Worm (Caenorhabditis elegans) whole organism, young adult: Measurements from ENCODE around the gene best-19.
A peak's percentile ranks its signal among the peaks of the same experiment; 100 is the strongest.

ENCODE experiments used
- aptf-3 ChIP-seq: fragments of 200-800 bp; sonication (Bioruptor generic); IDR thresholded peaks from 2 replicates; pipeline ENCODE4 v1.3.6; 2022; ENCODE audit warnings: missing genetic modification characterization, missing compliant biosample characterization
- atf-7 ChIP-seq: sonication (generic microtip); optimal IDR thresholded peaks from 2 replicates; lab custom pipeline; 2017; ENCODE audit warnings: mild to moderate bottlenecking, missing genetic modification characterization, missing compliant biosample characterization
- ceh-27 ChIP-seq: fragments of 200-800 bp; sonication (Bioruptor generic); optimal IDR thresholded peaks from 2 replicates; lab custom pipeline; 2018; ENCODE audit warnings: mild to moderate bottlenecking, missing genetic modification characterization, moderate library complexity, missing compliant biosample characterization
- egl-18 ChIP-seq: fragments of 200-800 bp; sonication (Bioruptor generic); IDR thresholded peaks from 2 replicates; pipeline ENCODE4 v1.3.6; 2022; ENCODE audit warnings: missing genetic modification reagents, missing genetic modification characterization, missing compliant biosample characterization
- ets-4 ChIP-seq: fragments of 200-800 bp; sonication (Bioruptor generic); optimal IDR thresholded peaks from 2 replicates; lab custom pipeline; 2018; ENCODE audit warnings: mild to moderate bottlenecking, missing genetic modification characterization, missing compliant biosample characterization
- fkh-3 ChIP-seq: sonication (generic microtip); optimal IDR thresholded peaks from 2 replicates; lab custom pipeline; 2016; ENCODE audit warnings: mild to moderate bottlenecking, missing genetic modification characterization, missing compliant biosample characterization
- let-526 ChIP-seq: fragments of 200-800 bp; sonication (Bioruptor generic); IDR thresholded peaks from 2 replicates; pipeline ENCODE4 v1.3.6; 2022; ENCODE audit warnings: missing genetic modification reagents, missing genetic modification characterization, missing compliant biosample characterization
- let-607 ChIP-seq, 2 experiments: fragments of 200-800 bp in 1 of 2; sonication (Bioruptor generic) in 1 of 2; sonication (generic microtip) in 1 of 2; optimal IDR thresholded peaks; 2 replicates each; lab custom pipeline; 2016 to 2018; ENCODE audit warnings: mild to moderate bottlenecking in 2 of 2, missing compliant biosample characterization in 2 of 2, missing genetic modification characterization in 2 of 2, moderate library complexity in 2 of 2, missing genotype in 1 of 2
- lin-26 ChIP-seq: fragments of 200-800 bp; sonication (Bioruptor generic); IDR thresholded peaks from 2 replicates; pipeline ENCODE4 v1.3.6; 2022; ENCODE audit warnings: missing genetic modification reagents, missing genetic modification characterization, missing compliant biosample characterization
- madf-3 ChIP-seq: fragments of 200-800 bp; sonication (Bioruptor generic); IDR thresholded peaks from 2 replicates; pipeline ENCODE4 v1.3.6; 2022; ENCODE audit warnings: missing genetic modification reagents, missing genetic modification characterization, missing compliant biosample characterization
- mxl-1 ChIP-seq: sonication (generic microtip); optimal IDR thresholded peaks from 2 replicates; lab custom pipeline; 2016; ENCODE audit warnings: missing genetic modification characterization, missing compliant biosample characterization
- tbp1 ChIP-seq: fragments of 200-800 bp; sonication (Bioruptor generic); optimal IDR thresholded peaks from 2 replicates; lab custom pipeline; 2018; ENCODE audit warnings: mild to moderate bottlenecking, missing genetic modification characterization, missing compliant biosample characterization
- ztf-25 ChIP-seq: fragments of 200-800 bp; sonication (Bioruptor generic); IDR thresholded peaks from 2 replicates; pipeline ENCODE4 v1.3.6; 2022; ENCODE audit warnings: missing genetic modification reagents, missing genetic modification characterization, missing compliant biosample characterization

ce11 chrIV:293995-294700 lies 10.7 kb downstream of the best-19 start:
- no peak for TF ChIP-seq ets-4 (GFP tag; lab: Kevin White, UChicago)
- no peak for TF ChIP-seq tbp1 (GFP tag; lab: Kevin White, UChicago)
- 0 out of 2 replicates have a peak, but pooled peaks have one; percentile 36 for TF ChIP-seq let-526 (GFP tag; lab: Robert Waterston, UW)
- no peak for TF ChIP-seq ceh-27 (GFP tag; lab: Kevin White, UChicago)
- TF ChIP-seq egl-18 (GFP tag; lab: Robert Waterston, UW) = no peak
- TF ChIP-seq atf-7 (tag; lab: Kevin White, UChicago) = no peak
- no peak for TF ChIP-seq aptf-3 (GFP tag; lab: Robert Waterston, UW)
- TF ChIP-seq madf-3 (GFP tag; lab: Robert Waterston, UW) = no peak
- TF ChIP-seq let-607 (tag; optimal IDR thresholded peaks at IDR 0.05; lab: Kevin White, UChicago) = no peak
- no peak for TF ChIP-seq lin-26 (GFP tag; lab: Robert Waterston, UW)
- no peak for TF ChIP-seq ztf-25 (GFP tag; lab: Robert Waterston, UW)
- TF ChIP-seq mxl-1 (tag; lab: Kevin White, UChicago) = no peak
- no peak for TF ChIP-seq fkh-3 (tag; lab: Kevin White, UChicago)
